Fruit fly (Drosophila melanogaster) whole organism, embryonic: Measurements from ENCODE around the gene Tcs4.

Experiments
- ATbp ChIP-seq: fragments of 200-800 bp; sonication (Bioruptor generic); optimal IDR thresholded peaks from 2 replicates; lab custom pipeline; 2017; ENCODE audit warnings: missing biosample characterization, mild to moderate bottlenecking, missing genetic modification characterization, missing genetic modification reagents
- Antp ChIP-seq: fragments of 200-800 bp; sonication (Bioruptor generic); optimal IDR thresholded peaks from 3 replicates; lab custom pipeline; 2016; ENCODE audit warnings: missing biosample characterization, missing genetic modification characterization
- CG10274 ChIP-seq: fragments of 200-800 bp; sonication (Bioruptor generic); optimal IDR thresholded peaks from 3 replicates; lab custom pipeline; 2017; ENCODE audit warnings: missing biosample characterization, mild to moderate bottlenecking, missing genetic modification characterization
- CG11560 ChIP-seq: fragments of 200-800 bp; sonication (Bioruptor generic); IDR thresholded peaks from 3 replicates; pipeline ENCODE4 v1.3.6; 2022; ENCODE audit warnings: missing biosample characterization, missing genetic modification characterization
- CG13287 ChIP-seq: fragments of 200-800 bp; sonication (Bioruptor generic); IDR thresholded peaks from 2 replicates; pipeline ENCODE4 v1.3.6; 2022; ENCODE audit warnings: missing biosample characterization, missing genetic modification characterization; ENCODE audit not compliant: partially characterized antibody
- CG13624 ChIP-seq: fragments of 200-800 bp; sonication (Bioruptor generic); optimal IDR thresholded peaks from 2 replicates; lab custom pipeline; 2016; ENCODE audit warnings: missing biosample characterization, missing genetic modification characterization
- CG13894 ChIP-seq: fragments of 200-800 bp; sonication (Bioruptor generic); optimal IDR thresholded peaks from 3 replicates; lab custom pipeline; 2018; ENCODE audit warnings: missing biosample characterization, mild to moderate bottlenecking, missing genetic modification characterization, moderate library complexity
- CG15696 ChIP-seq: fragments of 200-800 bp; sonication (Bioruptor generic); optimal IDR thresholded peaks from 2 replicates; lab custom pipeline; 2019; ENCODE audit warnings: missing biosample characterization, mild to moderate bottlenecking, missing genetic modification characterization, moderate library complexity
- CG16815 ChIP-seq: fragments of 200-800 bp; sonication (Bioruptor generic); optimal IDR thresholded peaks from 3 replicates; lab custom pipeline; 2017; ENCODE audit warnings: missing biosample characterization, mild to moderate bottlenecking, missing genetic modification characterization
- CG17385 ChIP-seq: fragments of 200-800 bp; sonication (Bioruptor generic); optimal IDR thresholded peaks from 3 replicates; lab custom pipeline; 2018; ENCODE audit warnings: missing biosample characterization, mild to moderate bottlenecking, missing genetic modification characterization
- CG18262 ChIP-seq: fragments of 200-800 bp; optimal IDR thresholded peaks from 3 replicates; lab custom pipeline; 2019; ENCODE audit warnings: missing biosample characterization, mild to moderate bottlenecking, missing genetic modification characterization, moderate library complexity
- CG34224 ChIP-seq: fragments of 200-800 bp; sonication (Bioruptor generic); IDR thresholded peaks from 3 replicates; pipeline ENCODE4 v1.3.6; 2022; ENCODE audit warnings: missing biosample characterization, missing genetic modification characterization; ENCODE audit not compliant: partially characterized antibody
- CG4404 ChIP-seq: fragments of 200-800 bp; sonication (Bioruptor generic); IDR thresholded peaks from 2 replicates; pipeline ENCODE4 v1.3.6; 2022; ENCODE audit warnings: missing biosample characterization, missing genetic modification characterization
- CG4617 ChIP-seq: fragments of 200-800 bp; sonication (Bioruptor generic); optimal IDR thresholded peaks from 3 replicates; lab custom pipeline; 2016; ENCODE audit warnings: missing biosample characterization, missing genetic modification characterization, borderline replicate concordance
- CG4854 ChIP-seq: fragments of 200-800 bp; sonication (Bioruptor generic); optimal IDR thresholded peaks from 2 replicates; lab custom pipeline; 2016; ENCODE audit warnings: missing biosample characterization, missing genetic modification characterization, inconsistent platforms
- CG7786 ChIP-seq: fragments of 200-800 bp; sonication (Bioruptor generic); optimal IDR thresholded peaks from 2 replicates; lab custom pipeline; 2016; ENCODE audit warnings: missing biosample characterization, missing genetic modification characterization
- CG9932 ChIP-seq: fragments of 200-800 bp; sonication (Bioruptor generic); IDR thresholded peaks from 2 replicates; pipeline ENCODE4 v1.3.6; 2022; ENCODE audit warnings: missing biosample characterization, missing genetic modification characterization
- Dref ChIP-seq: fragments of 200-800 bp; sonication (Bioruptor generic); IDR thresholded peaks from 2 replicates; pipeline ENCODE4 v1.3.6; 2022; ENCODE audit warnings: missing biosample characterization, missing genetic modification characterization
- Fer1 ChIP-seq: fragments of 200-800 bp; sonication (Bioruptor generic); optimal IDR thresholded peaks from 2 replicates; lab custom pipeline; 2017; ENCODE audit warnings: missing biosample characterization, mild to moderate bottlenecking, missing genetic modification characterization
- MBD-R2 ChIP-seq: fragments of 200-800 bp; sonication (Bioruptor generic); IDR thresholded peaks from 2 replicates; pipeline ENCODE4 v1.3.6; 2022; ENCODE audit warnings: missing biosample characterization, missing genetic modification characterization
- MESR4 ChIP-seq: fragments of 200-800 bp; sonication (Bioruptor generic); optimal IDR thresholded peaks from 2 replicates; lab custom pipeline; 2018; ENCODE audit warnings: missing biosample characterization, mild to moderate bottlenecking, missing genetic modification characterization, moderate library complexity
- Mrtf ChIP-seq: fragments of 200-800 bp; sonication (Bioruptor generic); IDR thresholded peaks from 3 replicates; pipeline ENCODE4 v1.3.6; 2022; ENCODE audit warnings: missing biosample characterization, missing genetic modification characterization
- NC2β ChIP-seq: fragments of 200-800 bp; sonication (Bioruptor generic); optimal IDR thresholded peaks from 2 replicates; lab custom pipeline; 2016; ENCODE audit warnings: missing biosample characterization, missing genetic modification characterization
- Nf-YC ChIP-seq: fragments of 200-800 bp; optimal IDR thresholded peaks from 3 replicates; lab custom pipeline; 2019; ENCODE audit warnings: missing biosample characterization, mild to moderate bottlenecking, missing genetic modification characterization, moderate library complexity
- Opbp ChIP-seq: fragments of 200-800 bp; sonication (Bioruptor generic); IDR thresholded peaks from 3 replicates; pipeline ENCODE4 v1.3.6; 2022; ENCODE audit warnings: missing biosample characterization, missing genetic modification characterization; ENCODE audit not compliant: partially characterized antibody
- Rx ChIP-seq: fragments of 200-800 bp; sonication (Bioruptor generic); IDR thresholded peaks from 2 replicates; pipeline ENCODE4 v1.3.6; 2022; ENCODE audit warnings: missing biosample characterization, missing genetic modification characterization
- Side ChIP-seq: fragments of 200-800 bp; sonication (Bioruptor generic); optimal IDR thresholded peaks from 2 replicates; lab custom pipeline; 2016; ENCODE audit warnings: missing biosample characterization, missing genetic modification characterization
- Sry-β ChIP-seq: fragments of 200-800 bp; sonication (Bioruptor generic); optimal IDR thresholded peaks from 2 replicates; lab custom pipeline; 2018; ENCODE audit warnings: missing biosample characterization, mild to moderate bottlenecking, missing genetic modification characterization, moderate library complexity
- Ssrp ChIP-seq: fragments of 200-800 bp; sonication (Bioruptor generic); optimal IDR thresholded peaks from 2 replicates; lab custom pipeline; 2018; ENCODE audit warnings: missing biosample characterization, mild to moderate bottlenecking, missing genetic modification characterization, moderate library complexity
- TFAM ChIP-seq: fragments of 200-800 bp; sonication (Bioruptor generic); optimal IDR thresholded peaks from 2 replicates; lab custom pipeline; 2017; ENCODE audit warnings: missing biosample characterization, missing genetic modification characterization, inconsistent platforms
- amos ChIP-seq: fragments of 200-800 bp; sonication (Bioruptor generic); IDR thresholded peaks from 2 replicates; pipeline ENCODE4 v1.3.6; 2022; ENCODE audit warnings: missing biosample characterization, missing genetic modification characterization; ENCODE audit not compliant: partially characterized antibody
- bbx ChIP-seq: fragments of 200-800 bp; sonication (Bioruptor generic); IDR thresholded peaks from 2 replicates; pipeline ENCODE4 v1.3.6; 2022; ENCODE audit warnings: missing biosample characterization, missing genetic modification characterization; ENCODE audit not compliant: partially characterized antibody
- bcd ChIP-seq: fragments of 200-800 bp; sonication (Bioruptor generic); optimal IDR thresholded peaks from 2 replicates; lab custom pipeline; 2017; ENCODE audit warnings: missing biosample characterization, mild to moderate bottlenecking, missing genetic modification characterization
- dan ChIP-seq: fragments of 200-800 bp; sonication (Bioruptor generic); IDR thresholded peaks from 2 replicates; pipeline ENCODE4 v1.3.6; 2022; ENCODE audit warnings: missing biosample characterization, missing genetic modification characterization
- dmrt11E ChIP-seq: fragments of 200-800 bp; sonication (Bioruptor generic); optimal IDR thresholded peaks from 3 replicates; lab custom pipeline; 2018; ENCODE audit warnings: missing biosample characterization, mild to moderate bottlenecking, missing genetic modification characterization, moderate library complexity
- dpn ChIP-seq, 2 experiments: fragments of 200-800 bp; sonication (Bioruptor generic); optimal IDR thresholded peaks; 3 replicates each; lab custom pipeline; 2016; ENCODE audit warnings: missing biosample characterization in 2 of 2, missing genetic modification characterization in 2 of 2
- eyg ChIP-seq: fragments of 200-800 bp; sonication (Bioruptor generic); optimal IDR thresholded peaks from 3 replicates; lab custom pipeline; 2016; ENCODE audit warnings: missing biosample characterization, missing genetic modification characterization
- ftz-f1 ChIP-seq: fragments of 200-800 bp; sonication (Bioruptor generic); optimal IDR thresholded peaks from 2 replicates; lab custom pipeline; 2016; ENCODE audit warnings: missing biosample characterization, missing genetic modification characterization
- ken ChIP-seq: fragments of 200-800 bp; sonication (Bioruptor generic); IDR thresholded peaks from 3 replicates; pipeline ENCODE4 v1.3.6; 2022; ENCODE audit warnings: missing biosample characterization, missing genetic modification characterization
- maf-S ChIP-seq: fragments of 200-800 bp; sonication (Bioruptor generic); optimal IDR thresholded peaks from 2 replicates; lab custom pipeline; 2016; ENCODE audit warnings: missing biosample characterization, missing genetic modification characterization
- oc ChIP-seq: fragments of 200-800 bp; sonication (Bioruptor generic); optimal IDR thresholded peaks from 2 replicates; lab custom pipeline; 2018; ENCODE audit warnings: missing biosample characterization, mild to moderate bottlenecking, missing genetic modification characterization, moderate library complexity
- p53 ChIP-seq: fragments of 200-800 bp; sonication (Bioruptor generic); optimal IDR thresholded peaks from 2 replicates; lab custom pipeline; 2016; ENCODE audit warnings: missing biosample characterization, missing genetic modification characterization
- psq ChIP-seq: fragments of 200-800 bp; sonication (Bioruptor generic); optimal IDR thresholded peaks from 2 replicates; lab custom pipeline; 2017; ENCODE audit warnings: missing biosample characterization, missing genetic modification characterization
- ssp ChIP-seq: fragments of 200-800 bp; sonication (Bioruptor generic); IDR thresholded peaks from 2 replicates; pipeline ENCODE4 v1.3.6; 2022; ENCODE audit warnings: missing biosample characterization, missing genetic modification characterization
- tna ChIP-seq: fragments of 200-800 bp; sonication (Bioruptor generic); IDR thresholded peaks from 2 replicates; pipeline ENCODE4 v1.3.6; 2022; ENCODE audit warnings: missing biosample characterization, missing genetic modification characterization; ENCODE audit not compliant: partially characterized antibody
- vnd ChIP-seq: fragments of 200-800 bp; sonication (Bioruptor generic); IDR thresholded peaks from 3 replicates; pipeline ENCODE4 v1.3.6; 2022; ENCODE audit warnings: missing biosample characterization, missing genetic modification characterization; ENCODE audit not compliant: partially characterized antibody
- vvl ChIP-seq: fragments of 200-800 bp; sonication (Bioruptor generic); IDR thresholded peaks from 2 replicates; pipeline ENCODE4 v1.3.6; 2022; ENCODE audit warnings: missing biosample characterization, missing genetic modification characterization
- yki ChIP-seq: fragments of >200 bp; optimal IDR thresholded peaks from 3 replicates; lab custom pipeline; 2018
- zen ChIP-seq: fragments of 200-800 bp; sonication (Bioruptor generic); optimal IDR thresholded peaks from 3 replicates; lab custom pipeline; 2018; ENCODE audit warnings: missing biosample characterization, mild to moderate bottlenecking, missing genetic modification characterization, moderate library complexity

Gene Tcs4

dm6 chrX:19701611-19702010, at the start of gene Tcs4 (continued):
- TF ChIP-seq MBD-R2 (GFP tag; lab: Robert Waterston, UW) (peak; percentile 82), oc (tag; lab: Kevin White, UChicago) (no peak), CG9932 (GFP tag; lab: Robert Waterston, UW) (no peak), CG4617 (GFP tag; lab: Kevin White, UChicago) (peak; percentile 20), vnd (GFP tag; lab: Robert Waterston, UW) (no peak), CG17385 (no peak), Fer1 (GFP tag; lab: Kevin White, UChicago) (peak; percentile 5), amos (GFP tag; lab: Robert Waterston, UW) (peak; percentile 46; the same call in 1 of the 2 replicates), CG15696 (tag; lab: Kevin White, UChicago) (peak; percentile 30), Opbp (peak; percentile 58; the same call in 2 of the 3 replicates), dpn (GFP tag; optimal IDR thresholded peaks at IDR 0.05; lab: Kevin White, UChicago) (peak in 1 of 2 experiments; percentile 28), ftz-f1 (GFP tag; lab: Kevin White, UChicago) (no peak), CG13624 (GFP tag; lab: Kevin White, UChicago) (no peak), bcd (GFP tag; lab: Kevin White, UChicago) (no peak), Mrtf (GFP tag; lab: Robert Waterston, UW) (no peak), Ssrp (tag; lab: Kevin White, UChicago) (peak; percentile 5), MESR4 (GFP tag; lab: Kevin White, UChicago) (peak; percentile 44)
- TF ChIP-seq, all 482 proteins: peak for 104

- TF ChIP-seq maf-S (GFP tag; lab: Kevin White, UChicago): no peak
- peak; percentile 34 for TF ChIP-seq zen (tag; lab: Kevin White, UChicago)
- peak; percentile 56; the same call in 1 of the 3 replicates for TF ChIP-seq ken (GFP tag; lab: Robert Waterston, UW)
- no peak for TF ChIP-seq CG4404
- TF ChIP-seq vvl (GFP tag; lab: Robert Waterston, UW): peak; percentile 58; the same call in 1 of the 2 replicates
- TF ChIP-seq Rx (GFP tag; lab: Robert Waterston, UW): no peak
- TF ChIP-seq CG34224 (GFP tag; lab: Robert Waterston, UW): peak; percentile 73
- TF ChIP-seq TFAM (GFP tag; lab: Kevin White, UChicago): no peak
- TF ChIP-seq bbx (GFP tag; lab: Robert Waterston, UW): peak; percentile 65
- TF ChIP-seq Nf-YC: peak; percentile 65
- peak; percentile 19 for TF ChIP-seq CG7786 (GFP tag; lab: Kevin White, UChicago)
- peak; percentile 81 for TF ChIP-seq Dref (GFP tag; lab: Robert Waterston, UW)
- TF ChIP-seq CG4854 (GFP tag; lab: Kevin White, UChicago): no peak
- no peak for TF ChIP-seq dmrt11E (tag; lab: Kevin White, UChicago)
- no peak for TF ChIP-seq CG16815 (GFP tag; lab: Kevin White, UChicago)
- TF ChIP-seq CG13894 (tag; lab: Kevin White, UChicago): peak; percentile 57
- no peak for TF ChIP-seq ATbp (GFP tag; lab: Kevin White, UChicago)
- TF ChIP-seq CG13287 (GFP tag; lab: Robert Waterston, UW): peak; percentile 78
- TF ChIP-seq dan (GFP tag; lab: Robert Waterston, UW): no peak
- peak; percentile 3 for TF ChIP-seq eyg (GFP tag; lab: Kevin White, UChicago)
- peak; percentile 68 for TF ChIP-seq tna (GFP tag; lab: Robert Waterston, UW)
- peak; percentile 99 for TF ChIP-seq Sry-β (GFP tag; lab: Kevin White, UChicago)
- TF ChIP-seq yki: no peak
- peak; percentile 34 for TF ChIP-seq Side (GFP tag; lab: Kevin White, UChicago)
- TF ChIP-seq CG11560 (tag; lab: Robert Waterston, UW): no peak
- peak; percentile 39 for TF ChIP-seq NC2β (GFP tag; lab: Kevin White, UChicago)
- TF ChIP-seq ftz-f1 (GFP tag; lab: Kevin White, UChicago): peak; percentile 70
- peak; percentile 50 for TF ChIP-seq p53 (GFP tag; lab: Kevin White, UChicago)
- TF ChIP-seq ssp: no peak
- TF ChIP-seq psq (GFP tag; lab: Kevin White, UChicago): no peak
- peak; percentile 15 for TF ChIP-seq CG18262 (tag; lab: Kevin White, UChicago)
- TF ChIP-seq CG10274 (GFP tag; lab: Kevin White, UChicago): no peak
- TF ChIP-seq Antp (GFP tag; lab: Kevin White, UChicago): peak; percentile 27
Measured at dm6 chrX:19750626-19751149, 49.1 kb upstream of the Tcs4 start, which contains the start of gene Abcd3. Gene Abcd3 (plus strand): TSS chrX:19750770.
